Fruit fly (Drosophila melanogaster) whole organism, embryonic: ENCODE measurements around the gene Gs2.

Source experiments
- Aef1 ChIP-seq: fragments of 200-800 bp; sonication (Bioruptor generic); IDR thresholded peaks from 3 replicates; pipeline ENCODE4 v1.3.6; 2022; ENCODE audit warnings: missing biosample characterization, missing genetic modification characterization
- Atf6 ChIP-seq: fragments of 200-800 bp; sonication (Bioruptor generic); IDR thresholded peaks from 2 replicates; pipeline ENCODE4 v1.3.6; 2022; ENCODE audit warnings: missing biosample characterization, missing genetic modification characterization
- Bteb2 ChIP-seq: fragments of 200-800 bp; sonication (Bioruptor generic); optimal IDR thresholded peaks from 2 replicates; lab custom pipeline; 2016; ENCODE audit warnings: missing biosample characterization, missing genetic modification characterization
- CG10431 ChIP-seq: fragments of 200-800 bp; sonication (Bioruptor generic); optimal IDR thresholded peaks from 3 replicates; lab custom pipeline; 2018; ENCODE audit warnings: missing biosample characterization, mild to moderate bottlenecking, missing genetic modification characterization
- CG12299 ChIP-seq: fragments of 200-800 bp; sonication (Bioruptor generic); optimal IDR thresholded peaks from 2 replicates; lab custom pipeline; 2018; ENCODE audit warnings: missing biosample characterization, mild to moderate bottlenecking, missing genetic modification characterization
- CG12391 ChIP-seq: fragments of 200-800 bp; sonication (Bioruptor generic); optimal IDR thresholded peaks from 3 replicates; lab custom pipeline; 2018; ENCODE audit warnings: missing biosample characterization, mild to moderate bottlenecking, missing genetic modification characterization, moderate library complexity
- CG13424 ChIP-seq: fragments of 200-800 bp; sonication (Bioruptor generic); optimal IDR thresholded peaks from 2 replicates; lab custom pipeline; 2019; ENCODE audit warnings: missing biosample characterization, mild to moderate bottlenecking, missing genetic modification characterization, moderate library complexity
- CG13894 ChIP-seq: fragments of 200-800 bp; sonication (Bioruptor generic); optimal IDR thresholded peaks from 3 replicates; lab custom pipeline; 2018; ENCODE audit warnings: missing biosample characterization, mild to moderate bottlenecking, missing genetic modification characterization, moderate library complexity
- CG14014 ChIP-seq: fragments of 200-800 bp; sonication (Bioruptor generic); IDR thresholded peaks from 2 replicates; pipeline ENCODE4 v1.3.6; 2022; ENCODE audit warnings: missing biosample characterization, missing genetic modification characterization
- CG15479 ChIP-seq: fragments of 200-800 bp; sonication (Bioruptor generic); optimal IDR thresholded peaks from 3 replicates; lab custom pipeline; 2019; ENCODE audit warnings: missing biosample characterization, mild to moderate bottlenecking, missing genetic modification characterization, moderate library complexity
- CG17359 ChIP-seq: fragments of 200-800 bp; sonication (Bioruptor generic); optimal IDR thresholded peaks from 3 replicates; lab custom pipeline; 2018; ENCODE audit warnings: missing biosample characterization, mild to moderate bottlenecking, missing genetic modification characterization, moderate library complexity
- CG2129 ChIP-seq: fragments of 200-800 bp; sonication (Bioruptor generic); IDR thresholded peaks from 2 replicates; pipeline ENCODE4 v1.3.6; 2022; ENCODE audit warnings: missing biosample characterization, missing genetic modification characterization; ENCODE audit not compliant: partially characterized antibody
- CG3163 ChIP-seq: fragments of 200-800 bp; sonication (Bioruptor generic); optimal IDR thresholded peaks from 3 replicates; lab custom pipeline; 2016; ENCODE audit warnings: missing biosample characterization, missing genetic modification characterization
- CG3281 ChIP-seq: fragments of 200-800 bp; sonication (Bioruptor generic); optimal IDR thresholded peaks from 3 replicates; lab custom pipeline; 2017; ENCODE audit warnings: missing biosample characterization, mild to moderate bottlenecking, missing genetic modification characterization
- CG3726 ChIP-seq: fragments of 200-800 bp; sonication (Bioruptor generic); IDR thresholded peaks from 3 replicates; pipeline ENCODE4, ENCODE4 v1.3.6; 2022; ENCODE audit warnings: missing biosample characterization, missing genetic modification characterization
- CG4707 ChIP-seq: fragments of 200-800 bp; sonication (Bioruptor generic); optimal IDR thresholded peaks from 2 replicates; lab custom pipeline; 2018; ENCODE audit warnings: missing biosample characterization, mild to moderate bottlenecking, missing genetic modification characterization, moderate library complexity
- CG6175 ChIP-seq: fragments of 200-800 bp; sonication (Bioruptor generic); IDR thresholded peaks from 3 replicates; pipeline ENCODE4 v1.3.6; 2022; ENCODE audit warnings: missing biosample characterization, missing genetic modification characterization
- CG7786 ChIP-seq: fragments of 200-800 bp; sonication (Bioruptor generic); optimal IDR thresholded peaks from 2 replicates; lab custom pipeline; 2016; ENCODE audit warnings: missing biosample characterization, missing genetic modification characterization
- CG9609 ChIP-seq: fragments of 200-800 bp; sonication (Bioruptor generic); optimal IDR thresholded peaks from 3 replicates; lab custom pipeline; 2016; ENCODE audit warnings: missing biosample characterization, missing genetic modification characterization
- CG9932 ChIP-seq: fragments of 200-800 bp; sonication (Bioruptor generic); IDR thresholded peaks from 2 replicates; pipeline ENCODE4 v1.3.6; 2022; ENCODE audit warnings: missing biosample characterization, missing genetic modification characterization
- CHES-1-like ChIP-seq: fragments of 200-800 bp; sonication (Bioruptor generic); optimal IDR thresholded peaks from 2 replicates; lab custom pipeline; 2016; ENCODE audit warnings: missing biosample characterization, missing genetic modification characterization
- CTCF ChIP-seq: fragments of 200-800 bp; sonication (Bioruptor generic); optimal IDR thresholded peaks from 2 replicates; lab custom pipeline; 2017; ENCODE audit warnings: missing biosample characterization, mild to moderate bottlenecking, missing genetic modification characterization, moderate library complexity
- Dad ChIP-seq: fragments of 200-800 bp; sonication (Bioruptor generic); optimal IDR thresholded peaks from 3 replicates; lab custom pipeline; 2016; ENCODE audit warnings: missing biosample characterization, missing genetic modification characterization
- Dek ChIP-seq: fragments of 200-800 bp; sonication (Bioruptor generic); optimal IDR thresholded peaks from 3 replicates; lab custom pipeline; 2019; ENCODE audit warnings: missing biosample characterization, mild to moderate bottlenecking, missing genetic modification characterization, moderate library complexity
- Eip74EF ChIP-seq, 2 experiments: fragments of 200-800 bp in 1 of 2; fragments of >200 bp in 1 of 2; sonication (Bioruptor generic) in 1 of 2; optimal IDR thresholded peaks; 2 replicates each; lab custom pipeline; 2017 to 2019; ENCODE audit warnings: missing biosample characterization in 2 of 2, missing genetic modification characterization in 2 of 2, mild to moderate bottlenecking in 1 of 2, moderate library complexity in 1 of 2
- Ets97D ChIP-seq: fragments of 200-800 bp; sonication (Bioruptor generic); optimal IDR thresholded peaks from 3 replicates; lab custom pipeline; 2016; ENCODE audit warnings: missing biosample characterization, missing genetic modification characterization
- HLH4C ChIP-seq: fragments of 200-800 bp; sonication (Bioruptor generic); IDR thresholded peaks from 3 replicates; pipeline ENCODE4 v1.3.6; 2022; ENCODE audit warnings: missing biosample characterization, missing genetic modification characterization; ENCODE audit not compliant: partially characterized antibody
- HLH54F ChIP-seq: fragments of 200-800 bp; sonication (Bioruptor generic); optimal IDR thresholded peaks from 3 replicates; lab custom pipeline; 2016; ENCODE audit warnings: missing biosample characterization, missing genetic modification characterization
- Hr3 ChIP-seq: fragments of 200-800 bp; sonication (Bioruptor generic); optimal IDR thresholded peaks from 3 replicates; lab custom pipeline; 2016; ENCODE audit warnings: missing biosample characterization, missing genetic modification characterization
- Jarid2 ChIP-seq: fragments of 200-800 bp; sonication (Bioruptor generic); optimal IDR thresholded peaks from 3 replicates; lab custom pipeline; 2017; ENCODE audit warnings: mild to moderate bottlenecking, missing biosample characterization, missing genetic modification reagents, missing genetic modification characterization
- Kr ChIP-seq: fragments of 200-800 bp; sonication (Bioruptor generic); optimal IDR thresholded peaks from 2 replicates; lab custom pipeline; 2017; ENCODE audit warnings: missing biosample characterization, mild to moderate bottlenecking, missing genetic modification characterization
- MTF-1 ChIP-seq: fragments of 200-800 bp; sonication (Bioruptor generic); optimal IDR thresholded peaks from 2 replicates; lab custom pipeline; 2018; ENCODE audit warnings: missing biosample characterization, mild to moderate bottlenecking, missing genetic modification characterization, borderline replicate concordance
- Myb ChIP-seq: fragments of 200-800 bp; sonication (Bioruptor generic); optimal IDR thresholded peaks from 2 replicates; lab custom pipeline; 2016; ENCODE audit warnings: missing biosample characterization, missing genetic modification characterization
- Nf-YC ChIP-seq: fragments of 200-800 bp; optimal IDR thresholded peaks from 3 replicates; lab custom pipeline; 2019; ENCODE audit warnings: missing biosample characterization, mild to moderate bottlenecking, missing genetic modification characterization, moderate library complexity
- Scr ChIP-seq: fragments of 200-800 bp; sonication (Bioruptor generic); IDR thresholded peaks from 2 replicates; pipeline ENCODE4 v1.3.6; 2022; ENCODE audit warnings: missing biosample characterization, missing genetic modification characterization; ENCODE audit not compliant: partially characterized antibody
- Six4 ChIP-seq: fragments of 200-800 bp; sonication (Bioruptor generic); optimal IDR thresholded peaks from 2 replicates; lab custom pipeline; 2016; ENCODE audit warnings: missing biosample characterization, missing genetic modification characterization
- Taf1 ChIP-seq: fragments of 200-800 bp; sonication (Bioruptor generic); IDR thresholded peaks from 2 replicates; pipeline ENCODE4 v1.3.6; 2022; ENCODE audit warnings: missing biosample characterization, missing genetic modification characterization
- bowl ChIP-seq: fragments of 200-800 bp; sonication (Bioruptor generic); IDR thresholded peaks from 2 replicates; pipeline ENCODE4 v1.3.6; 2022; ENCODE audit warnings: missing biosample characterization, missing genetic modification characterization
- bsh ChIP-seq, 2 experiments: fragments of 200-800 bp; sonication (Bioruptor generic); optimal IDR thresholded peaks; 2 replicates each; lab custom pipeline; 2017 to 2018; ENCODE audit warnings: mild to moderate bottlenecking in 2 of 2, missing biosample characterization in 2 of 2, missing genetic modification characterization in 2 of 2, moderate library complexity in 1 of 2
- chinmo ChIP-seq: fragments of 200-800 bp; sonication (Bioruptor generic); IDR thresholded peaks from 4 replicates; pipeline ENCODE4 v1.3.6; 2022; ENCODE audit warnings: missing biosample characterization, missing genetic modification characterization; ENCODE audit not compliant: partially characterized antibody
- corto ChIP-seq: fragments of 200-800 bp; sonication (Bioruptor generic); optimal IDR thresholded peaks from 2 replicates; lab custom pipeline; 2016; ENCODE audit warnings: missing biosample characterization, mild to moderate bottlenecking, missing genetic modification characterization, moderate library complexity
- fd102C ChIP-seq: fragments of 200-800 bp; sonication (Bioruptor generic); optimal IDR thresholded peaks from 2 replicates; lab custom pipeline; 2018; ENCODE audit warnings: missing biosample characterization, mild to moderate bottlenecking, missing genetic modification characterization, moderate library complexity
- insv ChIP-seq, 2 experiments: fragments of 200-800 bp; sonication (Bioruptor generic); optimal IDR thresholded peaks; 3 replicates each; lab custom pipeline; 2016 to 2018; ENCODE audit warnings: missing biosample characterization in 2 of 2, missing genetic modification characterization in 2 of 2
- nerfin-2 ChIP-seq: fragments of 200-800 bp; sonication (Bioruptor generic); IDR thresholded peaks from 2 replicates; pipeline ENCODE4 v1.3.6; 2022; ENCODE audit warnings: missing biosample characterization, missing genetic modification characterization; ENCODE audit not compliant: partially characterized antibody
- psq ChIP-seq: fragments of 200-800 bp; sonication (Bioruptor generic); optimal IDR thresholded peaks from 2 replicates; lab custom pipeline; 2017; ENCODE audit warnings: missing biosample characterization, missing genetic modification characterization
- stc ChIP-seq: fragments of 200-800 bp; sonication (Bioruptor generic); IDR thresholded peaks from 2 replicates; pipeline ENCODE4 v1.3.6; 2022; ENCODE audit warnings: missing biosample characterization, missing genetic modification characterization
- tgo ChIP-seq: fragments of 200-800 bp; sonication (Bioruptor generic); IDR thresholded peaks from 3 replicates; pipeline ENCODE4 v1.3.6; 2022; ENCODE audit warnings: missing biosample characterization, missing genetic modification characterization
- vfl ChIP-seq: fragments of 200-800 bp; sonication (Bioruptor generic); optimal IDR thresholded peaks from 2 replicates; lab custom pipeline; 2016; ENCODE audit warnings: missing biosample characterization, missing genetic modification characterization
- zen2 ChIP-seq: fragments of 200-800 bp; sonication (Bioruptor generic); IDR thresholded peaks from 3 replicates; pipeline ENCODE4 v1.3.6; 2022; ENCODE audit warnings: missing biosample characterization, missing genetic modification characterization; ENCODE audit not compliant: partially characterized antibody

Gs2 gene

DNA sequence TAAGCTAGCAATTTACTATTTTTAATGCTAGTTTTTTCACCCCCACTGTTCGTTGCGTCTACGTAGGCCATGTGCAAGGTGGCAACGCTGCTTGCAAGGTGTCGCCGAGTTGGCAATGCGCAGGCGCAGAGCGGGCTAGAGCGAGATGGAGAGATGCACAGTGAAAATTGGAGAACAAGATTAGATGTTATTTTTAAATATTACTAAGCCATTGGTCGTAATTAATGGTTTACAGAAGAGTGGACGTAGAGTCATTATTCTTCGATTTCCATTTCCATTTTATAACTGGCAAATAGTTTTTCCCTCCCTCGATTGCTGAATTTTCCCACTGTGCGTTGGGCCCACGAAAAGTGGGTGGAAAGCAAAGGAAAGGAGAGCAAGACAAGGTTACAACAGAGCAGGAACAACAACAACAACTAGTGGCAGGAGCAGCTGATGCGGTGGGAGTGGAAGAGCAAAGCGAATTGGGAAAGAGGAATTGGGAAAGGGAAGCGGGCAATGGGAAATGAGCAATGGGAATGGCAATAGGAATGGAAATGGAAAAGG is 30.3 kb downstream of the Gs2 start (continued):
- TF ChIP-seq bsh (GFP tag; optimal IDR thresholded peaks at IDR 0.05; lab: Kevin White, UChicago) (peak; percentile 68 to 76), Dad (GFP tag; lab: Kevin White, UChicago) (peak; percentile 86), Aef1 (GFP tag; lab: Robert Waterston, UW) (peak; percentile 77), tgo (peak; percentile 82), insv (GFP tag; optimal IDR thresholded peaks at IDR 0.05; lab: Kevin White, UChicago) (peak in 1 of 2 experiments; percentile 87), Nf-YC (tag; lab: Kevin White, UChicago) (peak; percentile 17), CG17359 (tag; lab: Kevin White, UChicago) (peak; percentile 84), CG7786 (GFP tag; lab: Kevin White, UChicago) (peak; percentile 55), vfl (GFP tag; lab: Kevin White, UChicago) (peak; percentile 57), CG12391 (tag; lab: Kevin White, UChicago) (peak; percentile 76), CG3281 (GFP tag; lab: Kevin White, UChicago) (peak; percentile 63), Taf1 (GFP tag; lab: Robert Waterston, UW) (peak; percentile 75), Scr (GFP tag; lab: Robert Waterston, UW) (no peak), CG12299 (tag; lab: Kevin White, UChicago) (peak; percentile 36), psq (GFP tag; lab: Kevin White, UChicago) (peak; percentile 78), CG3726 (GFP tag; lab: Robert Waterston, UW) (peak; percentile 73; the same call in 2 of the 3 replicates), Kr (no peak), Ets97D (peak; percentile 57), stc (GFP tag; lab: Robert Waterston, UW) (peak; percentile 88), fd102C (GFP tag; lab: Kevin White, UChicago) (peak; percentile 20), nerfin-2 (GFP tag; lab: Robert Waterston, UW) (no peak), CHES-1-like (GFP tag; lab: Kevin White, UChicago) (peak; percentile 53), CG2129 (GFP tag; lab: Robert Waterston, UW) (no peak), Myb (peak; percentile 32), CG9932 (peak; percentile 66), HLH54F (GFP tag; lab: Kevin White, UChicago) (peak; percentile 59), CG4707 (GFP tag; lab: Kevin White, UChicago) (peak; percentile 92), CG10431 (GFP tag; lab: Kevin White, UChicago) (no peak), CTCF (GFP tag; lab: Kevin White, UChicago) (no peak), CG13894 (tag; lab: Kevin White, UChicago) (peak; percentile 38), HLH4C (GFP tag; lab: Robert Waterston, UW) (no peak), Atf6 (GFP tag; lab: Robert Waterston, UW) (peak; percentile 83), CG6175 (0 out of 3 replicates have a peak, but pooled peaks have one; percentile 24), MTF-1 (GFP tag; lab: Kevin White, UChicago) (no peak), CG3163 (GFP tag; lab: Kevin White, UChicago) (peak; percentile 10), CG14014 (GFP tag; lab: Robert Waterston, UW) (peak; percentile 84), chinmo (GFP tag; lab: Robert Waterston, UW) (no peak), bowl (peak; percentile 59; the same call in 1 of the 2 replicates), CG15479 (GFP tag; lab: Kevin White, UChicago) (peak; percentile 55), Dek (tag; lab: Kevin White, UChicago) (peak; percentile 37), Eip74EF (GFP tag; optimal IDR thresholded peaks at IDR 0.05; lab: Kevin White, UChicago) (peak in 1 of 2 experiments; percentile 39), Bteb2 (peak; percentile 49), Six4 (GFP tag; lab: Kevin White, UChicago) (peak; percentile 52), zen2 (GFP tag; lab: Robert Waterston, UW) (no peak), Hr3 (peak; percentile 40), corto (GFP tag; lab: Kevin White, UChicago) (peak; percentile 49), CG13424 (peak; percentile 69), Jarid2 (GFP tag; lab: Kevin White, UChicago) (peak; percentile 16), CG9609 (GFP tag; lab: Kevin White, UChicago) (peak; percentile 55)
